Worm (Caenorhabditis elegans): ENCODE measurements around the gene srh-68.

DNA sequence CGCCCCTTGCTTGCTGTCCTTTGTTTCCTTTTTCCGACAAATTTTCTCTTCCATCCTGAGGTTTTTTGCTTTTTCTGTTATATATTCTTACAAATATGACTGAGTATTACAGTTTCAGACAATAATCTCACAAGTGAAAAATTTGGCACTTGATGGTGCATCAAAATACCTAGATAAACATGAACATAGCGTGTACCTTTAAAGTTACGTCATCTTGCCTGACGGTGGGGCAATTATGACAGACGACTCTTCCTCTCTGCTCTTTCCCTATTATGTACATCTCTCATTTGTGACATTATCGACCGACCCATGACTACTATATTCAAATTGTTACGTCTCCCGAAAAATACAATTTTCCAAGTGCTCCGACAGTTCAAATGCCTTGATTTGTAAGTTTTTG, 24.5 kb upstream of the srh-68 start, which contains the start of gene fbxb-102:
- TF ChIP-seq K02D7.2 (tag; optimal IDR thresholded peaks at IDR 0.05) (no peak), pha-4 (tag; optimal IDR thresholded peaks at IDR 0.05) (no peak), che-1 (tag; optimal IDR thresholded peaks at IDR 0.05) (no peak), mec-3 (tag; optimal IDR thresholded peaks at IDR 0.05; ENCODE audit: borderline replicate concordance) (no peak), unc-3 (GFP tag; conservative IDR thresholded peaks at IDR 0.05) (no peak), unc-3 (tag; optimal IDR thresholded peaks at IDR 0.05) (no peak)

Measured in whole organism, late embryonic.